Worm (Caenorhabditis elegans) whole organism, L3 larva: ENCODE measurements around the gene W09C2.8.

Experiments
- ceh-16 ChIP-seq: sonication (generic microtip); optimal IDR thresholded peaks from 2 replicates; lab custom pipeline; 2017; ENCODE audit warnings: missing biosample characterization, missing genetic modification characterization
- ceh-28 ChIP-seq: fragments of 150-350 bp; optimal IDR thresholded peaks from 2 replicates; lab custom pipeline; 2014; ENCODE audit warnings: missing biosample characterization, missing genetic modification reagents, missing genetic modification characterization
- daf-12 ChIP-seq: fragments of 150-350 bp; optimal IDR thresholded peaks from 2 replicates; lab custom pipeline; 2014; ENCODE audit warnings: missing biosample characterization, missing genetic modification reagents, missing genetic modification characterization
- egl-27 ChIP-seq: sonication (generic microtip); optimal IDR thresholded peaks from 4 replicates; lab custom pipeline; 2017; ENCODE audit warnings: missing biosample characterization, missing genetic modification reagents, missing genetic modification characterization
- fos-1 ChIP-seq: fragments of 150-350 bp; optimal IDR thresholded peaks from 2 replicates; lab custom pipeline; 2014; ENCODE audit warnings: missing biosample characterization, missing genetic modification characterization
- lin-15B ChIP-seq: fragments of 150-350 bp; optimal IDR thresholded peaks from 2 replicates; lab custom pipeline; 2014; ENCODE audit warnings: missing biosample characterization, missing genetic modification characterization
- nfya-1 ChIP-seq: sonication (generic microtip); optimal IDR thresholded peaks from 2 replicates; lab custom pipeline; 2017; ENCODE audit warnings: missing genetic modification characterization, mild to moderate bottlenecking, missing compliant biosample characterization, antibody characterized with exemption, moderate library complexity; ENCODE audit not compliant: insufficient read depth
- nhr-23 ChIP-seq: fragments of 150-350 bp; optimal IDR thresholded peaks from 2 replicates; lab custom pipeline; 2014; ENCODE audit warnings: missing biosample characterization, missing genetic modification reagents, missing genetic modification characterization
- nhr-77 ChIP-seq: fragments of 150-350 bp; optimal IDR thresholded peaks from 2 replicates; lab custom pipeline; 2014; ENCODE audit warnings: missing biosample characterization, missing genetic modification characterization
- snpc-4 ChIP-seq: fragments of 150-350 bp; optimal IDR thresholded peaks from 2 replicates; lab custom pipeline; 2014; ENCODE audit warnings: missing biosample characterization, missing genetic modification characterization
- unc-62 ChIP-seq: fragments of 150-350 bp; sonication (generic microtip); optimal IDR thresholded peaks from 4 replicates; lab custom pipeline; 2014; ENCODE audit warnings: missing biosample characterization, missing genetic modification reagents, missing genetic modification characterization

- TF ChIP-seq snpc-4 (tag; lab: Kevin White, UChicago) = no peak
- TF ChIP-seq daf-12 = no peak
- TF ChIP-seq nhr-23 (tag; lab: Kevin White, UChicago) = no peak
- TF ChIP-seq egl-27 (tag; lab: Kevin White, UChicago) = no peak
- no peak for TF ChIP-seq ceh-16 (tag; lab: Kevin White, UChicago)
- no peak for TF ChIP-seq fos-1 (tag; lab: Kevin White, UChicago)
- no peak for TF ChIP-seq lin-15B (tag; lab: Kevin White, UChicago)
- TF ChIP-seq nfya-1 (tag; lab: Kevin White, UChicago) = no peak
- no peak for TF ChIP-seq nhr-77 (tag; lab: Kevin White, UChicago)
- TF ChIP-seq ceh-28 (tag; lab: Kevin White, UChicago) = no peak
- no peak for TF ChIP-seq unc-62
These were observed 19.0 kb upstream of the W09C2.8 start, which contains the start of gene degl-2 for ce11 chrIV:9643188-9643587.
